Fruit fly (Drosophila melanogaster) Kc167 (cell line): ENCODE measurements around the gene cac.

Source experiments
- Myc ChIP-seq: fragments of >200 bp; optimal IDR thresholded peaks from 2 replicates; lab custom pipeline; 2017; ENCODE audit warnings: missing external identifiers
- Sin3A ChIP-seq: fragments of >200 bp; optimal IDR thresholded peaks from 2 replicates; lab custom pipeline; 2018; ENCODE audit warnings: missing external identifiers
- h ChIP-seq: fragments of >200 bp; optimal IDR thresholded peaks from 3 replicates; lab custom pipeline; 2018; ENCODE audit warnings: missing external identifiers
- insv ChIP-seq: fragments of >200 bp; optimal IDR thresholded peaks from 3 replicates; lab custom pipeline; 2018; ENCODE audit warnings: missing external identifiers
- psq ChIP-seq: fragments of >200 bp; optimal IDR thresholded peaks from 2 replicates; lab custom pipeline; 2017; ENCODE audit warnings: missing external identifiers
- ttk ChIP-seq: sonication (Bioruptor generic); optimal IDR thresholded peaks from 2 replicates; lab custom pipeline; 2017; ENCODE audit warnings: missing external identifiers

DNA sequence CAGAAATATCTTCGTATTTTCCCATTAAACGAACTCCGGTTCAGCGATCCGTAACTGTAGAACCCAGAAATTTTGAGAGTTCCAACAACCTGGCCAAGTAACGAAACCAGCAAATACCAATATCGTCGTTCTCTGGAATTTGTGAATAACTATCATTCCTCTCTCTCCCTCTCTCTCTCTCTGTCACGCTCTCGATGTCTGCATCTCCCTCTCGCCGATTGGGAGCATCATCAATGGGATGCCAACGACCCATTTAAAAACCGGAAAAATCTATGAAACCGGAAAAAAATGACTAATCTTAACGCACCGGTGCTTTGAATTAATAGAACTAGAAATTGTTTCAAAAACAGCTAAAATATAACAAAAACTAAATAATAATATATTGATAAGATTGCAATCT lies 22.7 kb upstream of the cac start:
- TF ChIP-seq h (lab: Kevin White, UChicago) (no peak), Myc (lab: Kevin White, UChicago) (no peak), Sin3A (lab: Kevin White, UChicago) (no peak), psq (lab: Kevin White, UChicago) (no peak), insv (lab: Kevin White, UChicago) (no peak), ttk (lab: Kevin White, UChicago) (no peak)
